Fruit fly (Drosophila melanogaster) whole organism: ENCODE data around the gene cad.

ENCODE experiments used
- pan ChIP-seq: fragments of >200 bp; optimal IDR thresholded peaks from 2 replicates; lab custom pipeline; 2017
- usp ChIP-seq: fragments of >200 bp; optimal IDR thresholded peaks from 2 replicates; lab custom pipeline; 2017; ENCODE audit warnings: missing biosample characterization, missing genetic modification characterization, mixed read lengths

DNA sequence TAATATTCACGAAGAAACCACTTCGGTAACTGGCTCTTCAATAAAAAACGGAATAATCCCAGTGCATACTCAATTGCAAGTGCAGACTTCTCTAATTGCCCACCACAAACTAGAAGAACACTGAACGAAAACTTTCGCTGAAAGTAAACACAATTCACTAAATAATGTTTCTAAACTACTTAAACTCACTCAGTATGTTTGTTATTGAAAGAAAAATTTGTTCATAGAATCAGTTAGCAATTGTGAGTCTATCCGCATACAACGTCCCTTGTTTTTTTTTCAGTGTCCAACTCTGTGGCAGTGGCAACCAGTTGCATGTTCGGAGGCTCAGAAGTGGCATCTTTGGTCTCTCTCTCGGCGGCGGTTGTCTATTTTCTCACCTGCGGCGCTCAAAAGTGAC lies 49.1 kb upstream of the cad start:
- TF ChIP-seq usp (no peak), pan (no peak)
